Fruit fly (Drosophila melanogaster): ENCODE results near the gene D.

DNA sequence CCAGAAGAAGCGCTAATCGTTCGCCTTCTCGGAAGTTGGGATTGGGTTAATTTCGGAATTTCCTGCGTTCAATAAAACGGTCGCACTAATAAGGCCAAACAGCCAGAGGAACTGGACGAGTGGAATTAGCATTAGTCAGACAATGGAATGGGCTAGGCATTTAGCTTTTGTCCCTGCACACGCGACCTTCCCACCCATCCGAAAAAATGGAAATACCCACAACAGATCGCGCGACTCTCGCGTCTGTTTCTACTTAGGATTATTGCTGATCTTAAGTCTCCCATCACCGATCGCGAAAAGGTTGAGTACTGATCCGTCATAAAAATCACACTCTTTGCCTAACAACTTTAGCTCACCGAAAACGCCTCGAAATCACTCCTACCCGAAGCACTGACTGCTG is 24.8 kb downstream of the D start:
- TF ChIP-seq ovo (GFP tag; optimal IDR thresholded peaks at IDR 0.05) (no peak), CG5204 (GFP tag; optimal IDR thresholded peaks at IDR 0.05) (no peak), CG1620 (GFP tag; optimal IDR thresholded peaks at IDR 0.05) (no peak), Crg-1 (GFP tag; optimal IDR thresholded peaks at IDR 0.05) (no peak), Clk (GFP tag; optimal IDR thresholded peaks at IDR 0.05) (no peak), cic (GFP tag; optimal IDR thresholded peaks at IDR 0.05) (no peak), pad (GFP tag; optimal IDR thresholded peaks at IDR 0.05) (no peak), bab1 (GFP tag; optimal IDR thresholded peaks at IDR 0.05) (no peak)

Measured in whole organism, adult.